Worm (Caenorhabditis elegans) whole organism, early embryonic: Measurements from ENCODE around the gene C31H1.5.

ENCODE experiments used
- B0310.2 ChIP-seq: sonication (generic microtip); optimal IDR thresholded peaks from 2 replicates; lab custom pipeline; 2016; ENCODE audit warnings: mild to moderate bottlenecking, missing genetic modification characterization, missing compliant biosample characterization
- F13C5.2 ChIP-seq: sonication (generic microtip); optimal IDR thresholded peaks from 2 replicates; lab custom pipeline; 2017; ENCODE audit warnings: mild to moderate bottlenecking, missing genetic modification characterization, inconsistent platforms, missing compliant biosample characterization
- aly-1 ChIP-seq: sonication (generic microtip); optimal IDR thresholded peaks from 2 replicates; lab custom pipeline; 2016; ENCODE audit warnings: missing genetic modification characterization, missing compliant biosample characterization
- ama-1 ChIP-seq: fragments of 150-350 bp; optimal IDR thresholded peaks from 2 replicates; lab custom pipeline; 2014
- ceh-13 ChIP-seq: fragments of 200-800 bp; sonication (Bioruptor generic); optimal IDR thresholded peaks from 2 replicates; lab custom pipeline; 2018; ENCODE audit warnings: mild to moderate bottlenecking, missing genetic modification characterization, missing compliant biosample characterization
- ceh-36 ChIP-seq: sonication (generic microtip); optimal IDR thresholded peaks from 2 replicates; lab custom pipeline; 2016; ENCODE audit warnings: missing genetic modification characterization, inconsistent platforms, missing compliant biosample characterization
- ets-7 ChIP-seq: sonication (generic microtip); optimal IDR thresholded peaks from 2 replicates; lab custom pipeline; 2016; ENCODE audit warnings: missing genotype, missing genetic modification characterization, missing compliant biosample characterization
- flt-1 ChIP-seq: fragments of 200-800 bp; sonication (Bioruptor generic); IDR thresholded peaks from 2 replicates; pipeline ENCODE4 v1.3.6; 2022; ENCODE audit warnings: missing genetic modification characterization, missing compliant biosample characterization
- hmbx-1 ChIP-seq: sonication (generic microtip); optimal IDR thresholded peaks from 2 replicates; lab custom pipeline; 2016; ENCODE audit warnings: mild to moderate bottlenecking, missing genetic modification characterization, missing compliant biosample characterization
- hmg-4 ChIP-seq: fragments of 200-800 bp; sonication (Bioruptor generic); optimal IDR thresholded peaks from 2 replicates; lab custom pipeline; 2018; ENCODE audit warnings: mild to moderate bottlenecking, missing genetic modification characterization, missing compliant biosample characterization
- hnd-1 ChIP-seq: sonication (generic microtip); optimal IDR thresholded peaks from 2 replicates; lab custom pipeline; 2016; ENCODE audit warnings: missing genetic modification characterization, missing compliant biosample characterization
- pes-1 ChIP-seq: fragments of 200-800 bp; sonication (Bioruptor generic); IDR thresholded peaks from 2 replicates; pipeline ENCODE4 v1.3.6; 2022; ENCODE audit warnings: missing genetic modification reagents, missing genetic modification characterization, missing compliant biosample characterization
- scrt-1 ChIP-seq: fragments of 200-800 bp; sonication (Bioruptor generic); IDR thresholded peaks from 2 replicates; pipeline ENCODE4 v1.3.6; 2022; ENCODE audit warnings: missing genetic modification characterization, missing compliant biosample characterization
- sea-1 ChIP-seq: fragments of 200-800 bp; sonication (Bioruptor generic); conservative IDR thresholded peaks from 2 replicates; pipeline ENCODE4 v1.3.6; 2022; ENCODE audit warnings: missing genetic modification characterization, missing compliant biosample characterization

ce11 chrIV:5757762-5758161 is 38.8 kb downstream of the C31H1.5 start, which contains the start of gene nhr-46:
- TF ChIP-seq ama-1 (lab: Kevin White, UChicago) (no peak), scrt-1 (GFP tag; lab: Robert Waterston, UW) (no peak), ets-7 (tag; lab: Kevin White, UChicago) (no peak), hmg-4 (GFP tag; lab: Kevin White, UChicago) (no peak), sea-1 (GFP tag; lab: Robert Waterston, UW) (no peak), aly-1 (tag; lab: Kevin White, UChicago) (no peak), hnd-1 (tag; lab: Kevin White, UChicago) (no peak), pes-1 (no peak), hmbx-1 (tag; lab: Kevin White, UChicago) (no peak), flt-1 (GFP tag; lab: Robert Waterston, UW) (no peak), ceh-36 (tag; lab: Kevin White, UChicago) (no peak), F13C5.2 (tag; lab: Kevin White, UChicago) (no peak), B0310.2 (tag; lab: Kevin White, UChicago) (no peak), ceh-13 (GFP tag; lab: Kevin White, UChicago) (no peak)
